Worm (Caenorhabditis elegans): ENCODE data around the gene sre-10.

Gene sre-10

DNA sequence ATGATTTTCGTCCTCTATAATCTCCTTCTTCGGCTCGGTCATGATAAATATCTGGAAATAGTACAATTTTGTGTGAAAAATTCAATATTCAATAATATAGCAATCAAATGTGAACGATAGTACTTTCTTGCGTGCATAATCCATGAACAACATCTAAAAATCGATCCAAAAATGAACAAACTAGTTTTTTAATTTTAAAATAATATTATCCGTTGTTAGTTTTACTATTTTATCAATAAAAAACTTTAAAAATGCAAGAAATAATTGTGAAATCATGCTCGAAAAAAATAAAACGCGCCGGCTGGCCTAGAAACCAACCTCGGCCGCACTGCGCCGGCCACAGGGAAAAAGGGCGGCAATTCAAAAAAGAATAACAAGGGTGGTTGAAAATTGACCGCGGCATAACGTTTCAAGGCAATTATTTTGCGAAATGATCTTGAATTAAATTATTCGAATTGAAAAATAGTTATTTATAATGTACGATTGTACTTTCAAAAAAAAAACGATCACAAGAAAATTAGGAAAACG, 47.7 kb upstream of the sre-10 start, which contains the start of gene mys-1 (continued):
- peak; percentile 61 for TF ChIP-seq ZK185.1 (tag; optimal IDR thresholded peaks at IDR 0.05; ENCODE audit: poor library complexity, severe bottlenecking)
- peak; percentile 99 for TF ChIP-seq lin-54 (GFP tag; optimal IDR thresholded peaks at IDR 0.05)
- TF ChIP-seq lsy-27 (tag; optimal IDR thresholded peaks at IDR 0.05; ENCODE audit: borderline replicate concordance, insufficient read depth): no peak
- TF ChIP-seq sdz-38 (tag; optimal IDR thresholded peaks at IDR 0.05): no peak
- no peak for TF ChIP-seq Y56A3A.18 (GFP tag; IDR thresholded peaks at IDR 0.05)
- TF ChIP-seq hmg-20 (GFP tag; IDR thresholded peaks at IDR 0.05): no peak
- TF ChIP-seq ama-1 (optimal IDR thresholded peaks at IDR 0.05): no peak
- no peak for TF ChIP-seq ama-1 (GFP tag; optimal IDR thresholded peaks at IDR 0.05)
- no peak for TF ChIP-seq hsf-1 (GFP tag; IDR thresholded peaks at IDR 0.05)
- TF ChIP-seq ceh-40 (GFP tag; IDR thresholded peaks at IDR 0.05): no peak
- TF ChIP-seq C17E4.6 (GFP tag; IDR thresholded peaks at IDR 0.05): no peak
- TF ChIP-seq nfyb-1 (GFP tag; IDR thresholded peaks at IDR 0.05): no peak
- no peak for TF ChIP-seq ztf-26 (tag; optimal IDR thresholded peaks at IDR 0.05)
- no peak for TF ChIP-seq snpc-1.3 (tag; optimal IDR thresholded peaks at IDR 0.05; ENCODE audit: insufficient read depth)
- 0 out of 2 replicates have a peak, but pooled peaks have one; percentile 27 for TF ChIP-seq K11D2.4 (GFP tag; IDR thresholded peaks at IDR 0.05)
- TF ChIP-seq fkh-3 (tag; optimal IDR thresholded peaks at IDR 0.05): no peak
- TF ChIP-seq snpc-1.1 (tag; optimal IDR thresholded peaks at IDR 0.05; ENCODE audit: insufficient read depth): no peak
- no peak for TF ChIP-seq nfya-1 (tag; optimal IDR thresholded peaks at IDR 0.05; ENCODE audit: borderline replicate concordance, insufficient read depth)
- no peak for TF ChIP-seq F22D6.2 (tag; optimal IDR thresholded peaks at IDR 0.05)
- TF ChIP-seq F57A8.1 (GFP tag; optimal IDR thresholded peaks at IDR 0.05): no peak
- TF ChIP-seq pbrm-1 (GFP tag; IDR thresholded peaks at IDR 0.05): no peak
- no peak for TF ChIP-seq madf-8 (GFP tag; conservative IDR thresholded peaks at IDR 0.05)
- TF ChIP-seq ztf-6 (GFP tag; IDR thresholded peaks at IDR 0.05): no peak
- TF ChIP-seq nhr-27 (tag; optimal IDR thresholded peaks at IDR 0.05): no peak
- no peak for TF ChIP-seq nhr-80 (tag; optimal IDR thresholded peaks at IDR 0.05)
- no peak for TF ChIP-seq hmg-1.2 (GFP tag; IDR thresholded peaks at IDR 0.05)
- no peak for TF ChIP-seq D2030.7 (GFP tag; IDR thresholded peaks at IDR 0.05)
- TF ChIP-seq F39B2.1 (GFP tag; IDR thresholded peaks at IDR 0.05): no peak
- no peak for TF ChIP-seq mel-28 (tag; optimal IDR thresholded peaks at IDR 0.05; ENCODE audit: borderline replicate concordance)
- no peak for TF ChIP-seq ztf-28 (GFP tag; IDR thresholded peaks at IDR 0.05)
- no peak for TF ChIP-seq ceh-58 (GFP tag; IDR thresholded peaks at IDR 0.05)
- TF ChIP-seq F23B12.7 (tag; optimal IDR thresholded peaks at IDR 0.05; ENCODE audit: insufficient read depth): peak; percentile 26
- TF ChIP-seq B0035.1 (tag; optimal IDR thresholded peaks at IDR 0.05): no peak
- TF ChIP-seq F55B11.4 (tag; optimal IDR thresholded peaks at IDR 0.05; ENCODE audit: borderline replicate concordance, insufficient read depth): no peak
- TF ChIP-seq C06A6.2 (GFP tag; conservative IDR thresholded peaks at IDR 0.05): no peak
- no peak for TF ChIP-seq zim-3 (tag; optimal IDR thresholded peaks at IDR 0.05)
- no peak for TF ChIP-seq Y53F4B.3 (GFP tag; IDR thresholded peaks at IDR 0.05)
- 0 out of 2 replicates have a peak, but pooled peaks have one; percentile 42 for TF ChIP-seq attf-3 (GFP tag; conservative IDR thresholded peaks at IDR 0.05)
- TF ChIP-seq Y79H2A.3 (GFP tag; conservative IDR thresholded peaks at IDR 0.05): no peak

Measured in whole organism, young adult.